Worm (Caenorhabditis elegans): ENCODE results near the gene aqp-4.
A peak's percentile ranks its signal among the peaks of the same experiment; 100 is the strongest.

The aqp-4 gene

ce11 chrV:9737287-9737686 lies at the start of gene aqp-4:
TSS of gene aqp-4 (plus strand) at chrV:9737556.
- TF ChIP-seq pqm-1 (tag; optimal IDR thresholded peaks at IDR 0.05) (peak; percentile 59), dmd-6 (GFP tag; IDR thresholded peaks at IDR 0.05) (peak; percentile 43; the same call in 1 of the 2 replicates), daf-16 (GFP tag; optimal IDR thresholded peaks at IDR 0.05) (no peak), daf-16 (tag; optimal IDR thresholded peaks at IDR 0.05) (peak; percentile 28), nhr-28 (tag; optimal IDR thresholded peaks at IDR 0.05) (peak; percentile 47), F44E2.7 (GFP tag; IDR thresholded peaks at IDR 0.05) (no peak), nhr-41 (GFP tag; IDR thresholded peaks at IDR 0.05) (no peak), daf-19 (GFP tag; conservative IDR thresholded peaks at IDR 0.05) (no peak), vab-7 (GFP tag; IDR thresholded peaks at IDR 0.05) (no peak), hlh-11 (tag; optimal IDR thresholded peaks at IDR 0.05) (peak; percentile 18), spr-3 (GFP tag; optimal IDR thresholded peaks at IDR 0.05) (no peak), dpl-1 (GFP tag; optimal IDR thresholded peaks at IDR 0.05) (no peak), hlh-30 (tag; optimal IDR thresholded peaks at IDR 0.05; ENCODE audit: insufficient read depth) (peak; percentile 6)

ce11 chrV:9689364-9689763 lies 48.0 kb upstream of the aqp-4 start:
- TF ChIP-seq F49E8.2 (tag; optimal IDR thresholded peaks at IDR 0.05; ENCODE audit: borderline replicate concordance), result peak; percentile 27
- 0 out of 2 replicates have a peak, but pooled peaks have one; percentile 15 for TF ChIP-seq Y75B8A.6 (GFP tag; IDR thresholded peaks at IDR 0.05)
- TF ChIP-seq cey-2 (tag; optimal IDR thresholded peaks at IDR 0.05; ENCODE audit: borderline replicate concordance, insufficient read depth), result no peak
- no peak for TF ChIP-seq zfp-2 (tag; optimal IDR thresholded peaks at IDR 0.05)

- TF ChIP-seq egl-43 (GFP tag; IDR thresholded peaks at IDR 0.05) (0 out of 2 replicates have a peak, but pooled peaks have one; percentile 39), spr-3 (GFP tag; optimal IDR thresholded peaks at IDR 0.05) (no peak), set-16 (GFP tag; IDR thresholded peaks at IDR 0.05) (no peak)
Measured at ce11 chrV:9690099-9690572, 47.2 kb upstream of the aqp-4 start, which contains the start of gene rbx-1. TSS of gene rbx-1 (minus strand) at chrV:9690522.

ce11 chrV:9690728-9691127 lies 46.6 kb upstream of the aqp-4 start:
- peak; percentile 56 for TF ChIP-seq nhr-6 (tag; optimal IDR thresholded peaks at IDR 0.05)
- TF ChIP-seq arid-1 (GFP tag; conservative IDR thresholded peaks at IDR 0.05), result peak; percentile 51; the same call in 1 of the 2 replicates
- 0 out of 2 replicates have a peak, but pooled peaks have one; percentile 36 for TF ChIP-seq hmg-1.1 (GFP tag; IDR thresholded peaks at IDR 0.05)
- TF ChIP-seq spr-3 (GFP tag; optimal IDR thresholded peaks at IDR 0.05), result no peak
- peak; percentile 6 for TF ChIP-seq T20F7.1 (GFP tag; optimal IDR thresholded peaks at IDR 0.05)
- peak in 1 of 2 experiments; percentile 93 for TF ChIP-seq lsy-2 (tag; optimal IDR thresholded peaks at IDR 0.05)
- peak; percentile 71 for TF ChIP-seq mes-2 (tag; optimal IDR thresholded peaks at IDR 0.05; ENCODE audit: poor library complexity, severe bottlenecking)
- peak in 1 of 2 experiments; percentile 20 for TF ChIP-seq mdl-1 (tag; optimal IDR thresholded peaks at IDR 0.05)
- TF ChIP-seq aha-1 (tag), result peak; percentile 97
- TF ChIP-seq ama-1 (optimal IDR thresholded peaks at IDR 0.05), result peak; percentile 39
- TF ChIP-seq duxl-1 (tag; optimal IDR thresholded peaks at IDR 0.05; ENCODE audit: poor library complexity), result peak; percentile 7
- TF ChIP-seq dpl-1 (GFP tag; optimal IDR thresholded peaks at IDR 0.05), result peak; percentile 37
- no peak for TF ChIP-seq lin-1 (GFP tag; IDR thresholded peaks at IDR 0.05)
- TF ChIP-seq lin-38 (GFP tag; IDR thresholded peaks at IDR 0.05), result no peak; the same call in 1 of the 2 replicates
- TF ChIP-seq nhr-28 (tag; optimal IDR thresholded peaks at IDR 0.05), result peak; percentile 63

- no peak for TF ChIP-seq F49E8.2 (tag; optimal IDR thresholded peaks at IDR 0.05; ENCODE audit: borderline replicate concordance)
- peak; percentile 79 for TF ChIP-seq nhr-28 (tag; optimal IDR thresholded peaks at IDR 0.05)
- TF ChIP-seq attf-4 (tag; optimal IDR thresholded peaks at IDR 0.05), result no peak
- no peak for TF ChIP-seq aha-1 (tag)
- TF ChIP-seq dve-1 (tag; optimal IDR thresholded peaks at IDR 0.05; ENCODE audit: insufficient read depth), result peak; percentile 50
- TF ChIP-seq daf-16 (GFP tag; optimal IDR thresholded peaks at IDR 0.05), result peak in 1 of 2 experiments; percentile 8
- peak; percentile 10 for TF ChIP-seq daf-16 (tag; optimal IDR thresholded peaks at IDR 0.05)
- peak; percentile 71 for TF ChIP-seq mep-1 (tag; optimal IDR thresholded peaks at IDR 0.05)
- TF ChIP-seq F26F4.8 (GFP tag; conservative IDR thresholded peaks at IDR 0.05), result no peak
- TF ChIP-seq nhr-77 (tag; optimal IDR thresholded peaks at IDR 0.05), result peak; percentile 64
- TF ChIP-seq set-16 (GFP tag; IDR thresholded peaks at IDR 0.05), result peak; percentile 81; the same call in 1 of the 2 replicates
- peak; percentile 13 for TF ChIP-seq fkh-10 (GFP tag; optimal IDR thresholded peaks at IDR 0.05)
- peak in 1 of 2 experiments; percentile 34 for TF ChIP-seq mdl-1 (tag; optimal IDR thresholded peaks at IDR 0.05)
- TF ChIP-seq hlh-11 (tag; optimal IDR thresholded peaks at IDR 0.05), result peak; percentile 77
- no peak for TF ChIP-seq php-3 (GFP tag; IDR thresholded peaks at IDR 0.05)
- TF ChIP-seq ctbp-1 (GFP tag; IDR thresholded peaks at IDR 0.05), result peak; percentile 58; the same call in 1 of the 2 replicates
- TF ChIP-seq nhr-111 (GFP tag; optimal IDR thresholded peaks at IDR 0.05), result no peak
- TF ChIP-seq unc-62 (GFP tag; optimal IDR thresholded peaks at IDR 0.05 in 1 of 2), result peak in 1 of 2 experiments; percentile 92
- no peak for TF ChIP-seq unc-62 (tag; optimal IDR thresholded peaks at IDR 0.05)
Measured at ce11 chrV:9692109-9692581, 45.2 kb upstream of the aqp-4 start, which contains the start of gene ztf-9. TSS of gene ztf-9 (minus strand) at chrV:9692159.

All from whole organism, L4 larva.